Worm (Caenorhabditis elegans) whole organism, L4/young adult: ENCODE data around the gene fbxl-2.

Experiments
- dao-5 ChIP-seq: sonication (generic microtip); optimal IDR thresholded peaks from 2 replicates; lab custom pipeline; 2016; ENCODE audit warnings: missing genotype, missing genetic modification characterization, moderate library complexity, missing compliant biosample characterization
- him-1 ChIP-seq: sonication (generic microtip); optimal IDR thresholded peaks from 2 replicates; lab custom pipeline; 2016; ENCODE audit warnings: missing genotype, missing genetic modification reagents, missing genetic modification characterization, missing compliant biosample characterization

DNA sequence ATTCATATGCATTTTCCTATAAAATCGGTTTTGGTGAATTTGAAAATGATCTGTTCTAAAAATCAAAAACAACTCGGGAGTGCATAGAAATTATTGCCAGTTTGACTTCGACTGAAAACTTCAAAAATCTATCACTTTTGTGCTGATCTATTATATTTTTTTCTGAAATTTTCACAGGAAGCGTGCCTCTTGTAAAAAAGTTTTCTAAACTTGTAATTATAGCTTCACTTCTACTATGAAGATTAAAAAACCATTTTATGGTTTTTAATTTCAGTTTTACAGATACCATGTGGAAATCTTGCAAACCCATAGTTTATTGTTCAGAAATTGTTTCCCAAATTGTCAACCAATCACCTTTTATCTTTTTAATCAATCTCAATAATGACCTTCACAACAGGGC is 23.0 kb upstream of the fbxl-2 start, which contains the start of gene F17C8.9:
- TF ChIP-seq dao-5 (tag; lab: Kevin White, UChicago) (no peak), him-1 (tag; lab: Kevin White, UChicago) (no peak)
